Worm (Caenorhabditis elegans): ENCODE measurements around the gene unc-3.

- TF ChIP-seq F49E8.2 (tag; optimal IDR thresholded peaks at IDR 0.05; ENCODE audit: insufficient read depth), result no peak
- no peak for TF ChIP-seq snpc-4 (GFP tag; optimal IDR thresholded peaks at IDR 0.05)
- TF ChIP-seq snpc-4 (tag; optimal IDR thresholded peaks at IDR 0.05), result peak in 2 of 4 experiments; percentile 11 to 27
- TF ChIP-seq Y53G8AR.9 (GFP tag; conservative IDR thresholded peaks at IDR 0.05), result no peak
- no peak for TF ChIP-seq ceh-91 (GFP tag; IDR thresholded peaks at IDR 0.05)
- no peak for TF ChIP-seq ama-1 (optimal IDR thresholded peaks at IDR 0.05)
- no peak for TF ChIP-seq ama-1 (GFP tag; optimal IDR thresholded peaks at IDR 0.05)
Observed at ce11 chrX:14783434-14784142, 10.2 kb downstream of the unc-3 start.
